Fruit fly (Drosophila melanogaster) whole organism, wandering third instar larva: ENCODE results near the gene CG12768.
A peak's percentile ranks its signal among the peaks of the same experiment; 100 is the strongest.

ENCODE experiments used
- CG32264 ChIP-seq: fragments of 200-800 bp; sonication (Bioruptor generic); optimal IDR thresholded peaks from 2 replicates; lab custom pipeline; 2016; ENCODE audit warnings: missing biosample characterization, missing genetic modification characterization
- CG9705 ChIP-seq: fragments of 200-800 bp; sonication (Bioruptor generic); optimal IDR thresholded peaks from 2 replicates; lab custom pipeline; 2018; ENCODE audit warnings: missing biosample characterization, mild to moderate bottlenecking, missing genetic modification characterization
- CrebA ChIP-seq: fragments of 200-800 bp; sonication (Bioruptor generic); optimal IDR thresholded peaks from 2 replicates; lab custom pipeline; 2016; ENCODE audit warnings: missing biosample characterization, mild to moderate bottlenecking, missing genetic modification characterization, borderline replicate concordance
- Dfd ChIP-seq: fragments of >200 bp; optimal IDR thresholded peaks from 2 replicates; lab custom pipeline; 2017; ENCODE audit warnings: missing biosample characterization, missing genetic modification characterization
- Dif ChIP-seq: fragments of 200-275, 200-300 bp; sonication (Bioruptor generic); optimal IDR thresholded peaks from 2 replicates; lab custom pipeline; 2018; ENCODE audit warnings: missing biosample characterization, missing genetic modification characterization; ENCODE audit not compliant: partially characterized antibody
- HLH106 ChIP-seq: fragments of 200-800 bp; optimal IDR thresholded peaks from 3 replicates; lab custom pipeline; 2019; ENCODE audit warnings: missing biosample characterization, mild to moderate bottlenecking, missing genetic modification characterization, moderate library complexity
- Hnf4 ChIP-seq: fragments of 200-800 bp; sonication (Bioruptor generic); optimal IDR thresholded peaks from 2 replicates; lab custom pipeline; 2016; ENCODE audit warnings: missing biosample characterization, mild to moderate bottlenecking, missing genetic modification characterization
- Hr78 ChIP-seq: fragments of >200 bp; optimal IDR thresholded peaks from 2 replicates; lab custom pipeline; 2017; ENCODE audit warnings: missing biosample characterization, missing genetic modification characterization
- Hr83 ChIP-seq: fragments of 200-300 bp; sonication (Bioruptor generic); optimal IDR thresholded peaks from 2 replicates; lab custom pipeline; 2016; ENCODE audit warnings: missing biosample characterization, mild to moderate bottlenecking, missing genetic modification characterization, moderate library complexity; ENCODE audit not compliant: poor library complexity, severe bottlenecking
- Jra ChIP-seq: sonication (Bioruptor generic); optimal IDR thresholded peaks from 2 replicates; lab custom pipeline; 2016; ENCODE audit warnings: missing biosample characterization, missing genetic modification characterization
- Mio ChIP-seq: sonication (Bioruptor generic); optimal IDR thresholded peaks from 2 replicates; lab custom pipeline; 2016; ENCODE audit warnings: missing biosample characterization, missing genetic modification characterization
- Myc ChIP-seq: fragments of >200 bp; optimal IDR thresholded peaks from 2 replicates; lab custom pipeline; 2017
- N ChIP-seq: fragments of >200 bp; optimal IDR thresholded peaks from 2 replicates; lab custom pipeline; 2018; ENCODE audit warnings: missing biosample characterization, missing external identifiers, missing genetic modification characterization
- OdsH ChIP-seq: fragments of 200-800 bp; sonication (Bioruptor generic); optimal IDR thresholded peaks from 2 replicates; lab custom pipeline; 2016; ENCODE audit warnings: missing biosample characterization, mild to moderate bottlenecking, missing genetic modification characterization
- Rel ChIP-seq, 2 experiments: fragments of 200-800 bp; sonication (Bioruptor generic) in 1 of 2; optimal IDR thresholded peaks; 2 replicates in 1 of 2; 3 replicates in 1 of 2; lab custom pipeline; 2016 to 2019; ENCODE audit warnings: mild to moderate bottlenecking in 2 of 2, missing biosample characterization in 2 of 2, missing genetic modification characterization in 2 of 2, moderate library complexity in 1 of 2
- Sp1 ChIP-seq: fragments of 200-800 bp; sonication (Bioruptor generic); optimal IDR thresholded peaks from 3 replicates; lab custom pipeline; 2019; ENCODE audit warnings: missing biosample characterization, mild to moderate bottlenecking, missing genetic modification characterization, moderate library complexity
- Vsx2 ChIP-seq: fragments of 200-300, 225-300 bp; sonication (Bioruptor generic); optimal IDR thresholded peaks from 2 replicates; lab custom pipeline; 2018; ENCODE audit warnings: missing biosample characterization, missing genetic modification characterization; ENCODE audit not compliant: partially characterized antibody
- br ChIP-seq: fragments of 200-800 bp; sonication (Bioruptor generic); optimal IDR thresholded peaks from 2 replicates; lab custom pipeline; 2016; ENCODE audit warnings: missing biosample characterization, missing genetic modification characterization
- brk ChIP-seq: fragments of 200-800 bp; sonication (Bioruptor generic); optimal IDR thresholded peaks from 2 replicates; lab custom pipeline; 2016; ENCODE audit warnings: missing biosample characterization, mild to moderate bottlenecking, missing genetic modification characterization
- dl ChIP-seq, 2 experiments: fragments of 175-275, 200-275 bp in 1 of 2; fragments of 200-275 bp in 1 of 2; sonication (Bioruptor generic); optimal IDR thresholded peaks; lab custom pipeline; 2018; ENCODE audit warnings: mild to moderate bottlenecking in 2 of 2, missing biosample characterization in 2 of 2, missing genetic modification characterization in 2 of 2, moderate library complexity in 2 of 2; ENCODE audit not compliant: partially characterized antibody in 2 of 2, insufficient read depth in 1 of 2
- dmrt93B ChIP-seq: fragments of 200-800 bp; sonication (Bioruptor generic); optimal IDR thresholded peaks from 2 replicates; lab custom pipeline; 2018; ENCODE audit warnings: missing biosample characterization, mild to moderate bottlenecking, missing genetic modification characterization
- dsf ChIP-seq: sonication (Bioruptor generic); optimal IDR thresholded peaks from 2 replicates; lab custom pipeline; 2016; ENCODE audit warnings: missing biosample characterization, missing genetic modification characterization, borderline replicate concordance
- ey ChIP-seq: fragments of 200-800 bp; sonication (Bioruptor generic); optimal IDR thresholded peaks from 2 replicates; lab custom pipeline; 2016; ENCODE audit warnings: missing biosample characterization, missing genetic modification characterization
- foxo ChIP-seq, 2 experiments: fragments of 200-800 bp; sonication (Bioruptor generic); optimal IDR thresholded peaks; 2 replicates in 1 of 2; 3 replicates in 1 of 2; lab custom pipeline; 2016 to 2017; ENCODE audit warnings: missing biosample characterization in 2 of 2, missing genetic modification characterization in 2 of 2
- fru ChIP-seq: fragments of 200-800 bp; sonication (Bioruptor generic); optimal IDR thresholded peaks from 3 replicates; lab custom pipeline; 2016; ENCODE audit warnings: missing biosample characterization, mild to moderate bottlenecking, missing genetic modification characterization
- h ChIP-seq: fragments of 200-800 bp; sonication (Bioruptor generic); optimal IDR thresholded peaks from 3 replicates; lab custom pipeline; 2016; ENCODE audit warnings: missing biosample characterization, mild to moderate bottlenecking, missing genetic modification characterization
- jim ChIP-seq: fragments of 175-275, 200-325 bp; sonication (Bioruptor generic); optimal IDR thresholded peaks from 2 replicates; lab custom pipeline; 2016; ENCODE audit warnings: missing biosample characterization, mild to moderate bottlenecking, missing genetic modification characterization
- lola ChIP-seq: fragments of >200 bp; optimal IDR thresholded peaks from 2 replicates; lab custom pipeline; 2017; ENCODE audit warnings: missing biosample characterization, missing genetic modification characterization
- pan ChIP-seq: fragments of >200 bp; optimal IDR thresholded peaks from 2 replicates; lab custom pipeline; 2017
- psq ChIP-seq: fragments of 200-800 bp; sonication (Bioruptor generic); optimal IDR thresholded peaks from 3 replicates; lab custom pipeline; 2017; ENCODE audit warnings: missing biosample characterization, mild to moderate bottlenecking, missing genetic modification characterization, moderate library complexity
- rgr ChIP-seq: fragments of 200-800 bp; sonication (Bioruptor generic); optimal IDR thresholded peaks from 3 replicates; lab custom pipeline; 2016; ENCODE audit warnings: missing biosample characterization, mild to moderate bottlenecking, missing genetic modification characterization
- sv ChIP-seq: fragments of 200-800 bp; sonication (Bioruptor generic); optimal IDR thresholded peaks from 3 replicates; lab custom pipeline; 2016; ENCODE audit warnings: missing biosample characterization, missing genetic modification characterization
- tai ChIP-seq: sonication (Bioruptor generic); optimal IDR thresholded peaks from 2 replicates; lab custom pipeline; 2016; ENCODE audit warnings: missing biosample characterization, missing genetic modification characterization
- usp ChIP-seq: fragments of >200 bp; optimal IDR thresholded peaks from 2 replicates; lab custom pipeline; 2017; ENCODE audit warnings: missing biosample characterization, missing genetic modification characterization
- woc ChIP-seq: sonication (Bioruptor generic); optimal IDR thresholded peaks from 2 replicates; lab custom pipeline; 2016; ENCODE audit warnings: missing biosample characterization, mild to moderate bottlenecking, missing genetic modification characterization

The CG12768 gene

dm6 chr3L:22909914-22910541 lies at the start of gene CG12768:
CG12768 (plus strand) TSS chr3L:22910491.
- TF ChIP-seq CrebA (GFP tag; lab: Kevin White, UChicago) (no peak), dmrt93B (GFP tag; lab: Kevin White, UChicago) (peak; percentile 45), h (no peak), Hr78 (GFP tag; lab: Kevin White, UChicago) (no peak), sv (no peak), Hr83 (GFP tag; lab: Kevin White, UChicago) (no peak), Sp1 (peak; percentile 54), CG9705 (no peak), tai (no peak), fru (GFP tag; lab: Kevin White, UChicago) (peak; percentile 2), Dif (GFP tag; lab: Kevin White, UChicago) (peak; percentile 70), OdsH (GFP tag; lab: Kevin White, UChicago) (no peak), Vsx2 (GFP tag; lab: Kevin White, UChicago) (peak; percentile 47), Dfd (GFP tag; lab: Kevin White, UChicago) (no peak), rgr (no peak), pan (lab: Kevin White, UChicago) (no peak), jim (no peak), usp (GFP tag; lab: Kevin White, UChicago) (no peak), brk (GFP tag; lab: Kevin White, UChicago) (no peak), psq (GFP tag; lab: Kevin White, UChicago) (peak; percentile 16), HLH106 (tag; lab: Kevin White, UChicago) (peak; percentile 52), N (GFP tag; lab: Kevin White, UChicago) (no peak), dl (GFP tag; optimal IDR thresholded peaks at IDR 0.05; lab: Kevin White, UChicago; ENCODE audit: insufficient read depth in 1 of 2, partially characterized antibody in 2 of 2) (peak; percentile 61 to 62), Myc (lab: Kevin White, UChicago) (no peak)

dm6 chr3L:22863367-22864078 lies 46.8 kb upstream of the CG12768 start, which contains the start of gene CG33169:
CG33169 (plus strand) TSS chr3L:22863864.
- TF ChIP-seq fru (GFP tag; lab: Kevin White, UChicago) (peak; percentile 81), Vsx2 (GFP tag; lab: Kevin White, UChicago) (no peak), jim (peak; percentile 46), dmrt93B (GFP tag; lab: Kevin White, UChicago) (peak; percentile 82), Rel (GFP tag; optimal IDR thresholded peaks at IDR 0.05; lab: Kevin White, UChicago) (no peak), Rel (tag; optimal IDR thresholded peaks at IDR 0.05; lab: Kevin White, UChicago) (peak; percentile 65), CG32264 (GFP tag; lab: Kevin White, UChicago) (no peak), Mio (GFP tag; lab: Kevin White, UChicago) (no peak), HLH106 (tag; lab: Kevin White, UChicago) (peak; percentile 79), Hr78 (GFP tag; lab: Kevin White, UChicago) (no peak), Dif (GFP tag; lab: Kevin White, UChicago) (peak; percentile 100), Hnf4 (GFP tag; lab: Kevin White, UChicago) (peak; percentile 82), N (GFP tag; lab: Kevin White, UChicago) (no peak), Hr83 (GFP tag; lab: Kevin White, UChicago) (peak; percentile 82), woc (no peak), Sp1 (peak; percentile 62), br (GFP tag; lab: Kevin White, UChicago) (peak; percentile 80), sv (peak; percentile 78), foxo (GFP tag; optimal IDR thresholded peaks at IDR 0.05; lab: Kevin White, UChicago) (peak in 1 of 2 experiments; percentile 81), CG9705 (peak; percentile 84), Jra (GFP tag; lab: Kevin White, UChicago) (peak; percentile 89), CrebA (GFP tag; lab: Kevin White, UChicago) (peak; percentile 81), OdsH (GFP tag; lab: Kevin White, UChicago) (peak; percentile 42), psq (GFP tag; lab: Kevin White, UChicago) (peak; percentile 67), rgr (peak; percentile 79), h (peak; percentile 81), dsf (GFP tag; lab: Kevin White, UChicago) (no peak), dl (GFP tag; optimal IDR thresholded peaks at IDR 0.05; lab: Kevin White, UChicago; ENCODE audit: insufficient read depth in 1 of 2, partially characterized antibody in 2 of 2) (peak; percentile 89 to 93), lola (no peak), tai (no peak), ey (GFP tag; lab: Kevin White, UChicago) (peak; percentile 70)
